Worm (Caenorhabditis elegans) whole organism, L3 larva: ENCODE results near the gene phf-14.

Experiments
- ceh-9 ChIP-seq: sonication (generic microtip); optimal IDR thresholded peaks from 2 replicates; lab custom pipeline; 2018; ENCODE audit warnings: missing biosample characterization, missing genetic modification characterization
- elt-3 ChIP-seq, 3 experiments: fragments of 150-350 bp in 1 of 3; sonication (generic microtip) in 2 of 3; optimal IDR thresholded peaks; 2 replicates in 2 of 3; 4 replicates in 1 of 3; lab custom pipeline; 2014 to 2017; ENCODE audit warnings: missing biosample characterization in 3 of 3, missing genetic modification characterization in 3 of 3
- nfya-1 ChIP-seq: sonication (generic microtip); optimal IDR thresholded peaks from 2 replicates; lab custom pipeline; 2017; ENCODE audit warnings: missing genetic modification characterization, mild to moderate bottlenecking, missing compliant biosample characterization, antibody characterized with exemption, moderate library complexity; ENCODE audit not compliant: insufficient read depth
- nhr-237 ChIP-seq: fragments of 150-350 bp; optimal IDR thresholded peaks from 2 replicates; lab custom pipeline; 2014; ENCODE audit warnings: missing biosample characterization, missing genetic modification characterization
- nhr-77 ChIP-seq: fragments of 150-350 bp; optimal IDR thresholded peaks from 2 replicates; lab custom pipeline; 2014; ENCODE audit warnings: missing biosample characterization, missing genetic modification characterization
- ztf-11 ChIP-seq: fragments of 150-350 bp; optimal IDR thresholded peaks from 2 replicates; lab custom pipeline; 2014; ENCODE audit warnings: missing biosample characterization, missing genetic modification characterization

- TF ChIP-seq nfya-1 (tag; lab: Kevin White, UChicago) (no peak), elt-3 (tag; optimal IDR thresholded peaks at IDR 0.05; lab: Kevin White, UChicago) (no peak), ztf-11 (tag; lab: Kevin White, UChicago) (no peak), ceh-9 (no peak), nhr-237 (tag; lab: Kevin White, UChicago) (no peak), nhr-77 (tag; lab: Kevin White, UChicago) (no peak)
Observed at ce11 chrV:17870569-17870968, 624 bp upstream of the phf-14 start, which contains the start of gene csn-1.
